Worm (Caenorhabditis elegans): ENCODE data around the gene his-35.

The his-35 gene

ce11 chrV:9549459-9549858 is 4.4 kb upstream of the his-35 start, which contains the start of gene nstp-10 (continued):
- TF ChIP-seq nfyb-1 (GFP tag; IDR thresholded peaks at IDR 0.05) (peak; percentile 77), Y67H2A.10 (GFP tag; conservative IDR thresholded peaks at IDR 0.05) (peak; percentile 54; the same call in 1 of the 2 replicates), akir-1 (GFP tag; optimal IDR thresholded peaks at IDR 0.05) (no peak), nfya-2 (GFP tag; IDR thresholded peaks at IDR 0.05) (no peak), B0035.1 (tag; optimal IDR thresholded peaks at IDR 0.05) (no peak), pbrm-1 (GFP tag; IDR thresholded peaks at IDR 0.05) (peak; percentile 94), unc-130 (GFP tag; optimal IDR thresholded peaks at IDR 0.05) (peak; percentile 89), egl-44 (GFP tag; IDR thresholded peaks at IDR 0.05) (no peak), fkh-3 (tag; optimal IDR thresholded peaks at IDR 0.05) (no peak), lag-1 (GFP tag; IDR thresholded peaks at IDR 0.05) (no peak), F57A8.1 (GFP tag; optimal IDR thresholded peaks at IDR 0.05) (no peak), die-1 (tag; optimal IDR thresholded peaks at IDR 0.05) (no peak), ets-4 (GFP tag; optimal IDR thresholded peaks at IDR 0.05) (no peak), nhr-27 (tag; optimal IDR thresholded peaks at IDR 0.05) (no peak), let-526 (GFP tag; IDR thresholded peaks at IDR 0.05) (no peak), unc-62 (GFP tag; optimal IDR thresholded peaks at IDR 0.05) (no peak), lin-26 (GFP tag; IDR thresholded peaks at IDR 0.05) (peak; percentile 72; the same call in 1 of the 2 replicates), madf-6 (GFP tag; IDR thresholded peaks at IDR 0.05) (peak; percentile 97), dox-1 (GFP tag; IDR thresholded peaks at IDR 0.05) (peak; percentile 97), C17E4.6 (GFP tag; IDR thresholded peaks at IDR 0.05) (peak; percentile 83), ztf-28 (GFP tag; IDR thresholded peaks at IDR 0.05) (peak; percentile 77; the same call in 1 of the 2 replicates), snpc-1.3 (tag; optimal IDR thresholded peaks at IDR 0.05; ENCODE audit: insufficient read depth) (peak; percentile 94), egl-18 (GFP tag; IDR thresholded peaks at IDR 0.05) (no peak), lsl-1 (GFP tag; optimal IDR thresholded peaks at IDR 0.05) (peak; percentile 98), lsy-27 (tag; optimal IDR thresholded peaks at IDR 0.05; ENCODE audit: borderline replicate concordance, insufficient read depth) (no peak), somi-1 (GFP tag; optimal IDR thresholded peaks at IDR 0.05) (no peak), zfh-2 (GFP tag; conservative IDR thresholded peaks at IDR 0.05) (no peak), T07F8.4 (tag; optimal IDR thresholded peaks at IDR 0.05) (no peak), F10E7.11 (tag; optimal IDR thresholded peaks at IDR 0.05) (no peak), repo-1 (tag; optimal IDR thresholded peaks at IDR 0.05) (no peak), F52B5.7 (tag; optimal IDR thresholded peaks at IDR 0.05) (no peak), ztf-18 (tag; optimal IDR thresholded peaks at IDR 0.05) (peak; percentile 85), sea-2 (GFP tag; IDR thresholded peaks at IDR 0.05) (no peak), tlf-1 (GFP tag; optimal IDR thresholded peaks at IDR 0.05) (peak; percentile 89), F49E8.2 (tag; optimal IDR thresholded peaks at IDR 0.05; ENCODE audit: insufficient read depth) (peak; percentile 91), F23B12.7 (tag; optimal IDR thresholded peaks at IDR 0.05; ENCODE audit: insufficient read depth) (peak; percentile 85), ceh-40 (GFP tag; IDR thresholded peaks at IDR 0.05) (no peak), ZK185.1 (tag; optimal IDR thresholded peaks at IDR 0.05; ENCODE audit: poor library complexity, severe bottlenecking) (peak; percentile 49), cebp-1 (GFP tag; IDR thresholded peaks at IDR 0.05) (0 out of 2 replicates have a peak, but pooled peaks have one; percentile 17), cebp-1 (tag; optimal IDR thresholded peaks at IDR 0.05) (peak; percentile 48), sptf-2 (GFP tag; optimal IDR thresholded peaks at IDR 0.05) (peak; percentile 50), ztf-26 (tag; optimal IDR thresholded peaks at IDR 0.05) (no peak), ccch-3 (GFP tag; optimal IDR thresholded peaks at IDR 0.05) (no peak), tbx-9 (tag; optimal IDR thresholded peaks at IDR 0.05; ENCODE audit: borderline replicate concordance) (no peak), xnd-1 (tag; optimal IDR thresholded peaks at IDR 0.05) (peak; percentile 91), hmg-1.2 (GFP tag; IDR thresholded peaks at IDR 0.05) (peak; percentile 69), let-607 (tag; optimal IDR thresholded peaks at IDR 0.05) (no peak), madf-10 (tag; optimal IDR thresholded peaks at IDR 0.05) (no peak)

All from whole organism, young adult.